Worm (Caenorhabditis elegans): Measurements from ENCODE around the gene F11E6.6.

- TF ChIP-seq aly-2 (tag; optimal IDR thresholded peaks at IDR 0.05) = no peak
- no peak for TF ChIP-seq hif-1 (tag; optimal IDR thresholded peaks at IDR 0.05)
- no peak for TF ChIP-seq ZK337.2 (GFP tag; IDR thresholded peaks at IDR 0.05)
- TF ChIP-seq ceh-28 (tag; optimal IDR thresholded peaks at IDR 0.05) = no peak
- TF ChIP-seq mdl-1 (tag; optimal IDR thresholded peaks at IDR 0.05) = no peak
- no peak for TF ChIP-seq lin-13 (GFP tag; optimal IDR thresholded peaks at IDR 0.05)
These were observed 28.7 kb downstream of the F11E6.6 start, which contains the start of gene C06A12.8 for ce11 chrIV:17437038-17437437.
